Fruit fly (Drosophila melanogaster) whole organism, wandering third instar larva: ENCODE measurements around the gene CG5953.

Experiments
- Abd-B ChIP-seq: fragments of >200 bp; optimal IDR thresholded peaks from 2 replicates; lab custom pipeline; 2017; ENCODE audit warnings: missing biosample characterization, missing genetic modification characterization
- Dfd ChIP-seq: fragments of >200 bp; optimal IDR thresholded peaks from 2 replicates; lab custom pipeline; 2017; ENCODE audit warnings: missing biosample characterization, missing genetic modification characterization
- Dif ChIP-seq: fragments of 200-275, 200-300 bp; sonication (Bioruptor generic); optimal IDR thresholded peaks from 2 replicates; lab custom pipeline; 2018; ENCODE audit warnings: missing biosample characterization, missing genetic modification characterization; ENCODE audit not compliant: partially characterized antibody
- GATAd ChIP-seq: sonication (Bioruptor generic); optimal IDR thresholded peaks from 2 replicates; lab custom pipeline; 2016; ENCODE audit warnings: missing biosample characterization, missing genetic modification characterization
- Vsx2 ChIP-seq: fragments of 200-300, 225-300 bp; sonication (Bioruptor generic); optimal IDR thresholded peaks from 2 replicates; lab custom pipeline; 2018; ENCODE audit warnings: missing biosample characterization, missing genetic modification characterization; ENCODE audit not compliant: partially characterized antibody
- br ChIP-seq: fragments of 200-800 bp; sonication (Bioruptor generic); optimal IDR thresholded peaks from 2 replicates; lab custom pipeline; 2016; ENCODE audit warnings: missing biosample characterization, missing genetic modification characterization
- h ChIP-seq: fragments of 200-800 bp; sonication (Bioruptor generic); optimal IDR thresholded peaks from 3 replicates; lab custom pipeline; 2016; ENCODE audit warnings: missing biosample characterization, mild to moderate bottlenecking, missing genetic modification characterization
- rgr ChIP-seq: fragments of 200-800 bp; sonication (Bioruptor generic); optimal IDR thresholded peaks from 3 replicates; lab custom pipeline; 2016; ENCODE audit warnings: missing biosample characterization, mild to moderate bottlenecking, missing genetic modification characterization
- sage ChIP-seq: fragments of 200-800 bp; sonication (Bioruptor generic); optimal IDR thresholded peaks from 2 replicates; lab custom pipeline; 2016; ENCODE audit warnings: missing biosample characterization, mild to moderate bottlenecking, missing genetic modification characterization
- woc ChIP-seq: sonication (Bioruptor generic); optimal IDR thresholded peaks from 2 replicates; lab custom pipeline; 2016; ENCODE audit warnings: missing biosample characterization, mild to moderate bottlenecking, missing genetic modification characterization

DNA sequence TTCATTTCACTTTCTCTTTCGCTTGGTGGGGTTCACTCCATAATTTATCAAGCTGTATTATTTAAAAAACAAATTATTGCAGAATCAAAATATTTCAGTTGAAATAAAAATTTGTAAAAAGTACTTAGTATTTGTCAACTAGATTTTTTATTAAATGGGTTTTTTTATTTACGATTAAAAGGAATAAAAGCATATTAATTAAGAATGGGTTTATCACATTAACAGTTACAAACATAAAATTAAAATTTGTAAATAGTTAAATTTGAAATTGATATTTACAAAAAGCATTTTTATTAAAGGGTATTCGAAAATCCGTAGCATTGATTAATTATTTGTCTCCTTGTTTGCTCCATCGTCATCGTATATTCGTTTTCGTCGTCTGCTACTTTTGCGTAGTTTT is 8.6 kb upstream of the CG5953 start:
- TF ChIP-seq GATAd (no peak), Dfd (GFP tag; lab: Kevin White, UChicago) (no peak), Vsx2 (no peak), rgr (GFP tag; lab: Kevin White, UChicago) (no peak), Dif (no peak), Abd-B (GFP tag; lab: Kevin White, UChicago) (no peak), woc (no peak), br (GFP tag; lab: Kevin White, UChicago) (no peak), h (no peak), sage (no peak)
